Fruit fly (Drosophila melanogaster) whole organism, embryonic: Measurements from ENCODE around the gene Cpr64Ad.

Experiments
- Antp ChIP-seq: fragments of 200-800 bp; sonication (Bioruptor generic); optimal IDR thresholded peaks from 3 replicates; lab custom pipeline; 2016; ENCODE audit warnings: missing biosample characterization, missing genetic modification characterization
- Atf3 ChIP-seq: fragments of 200-800 bp; sonication (Bioruptor generic); optimal IDR thresholded peaks from 3 replicates; lab custom pipeline; 2016; ENCODE audit warnings: missing biosample characterization, missing genetic modification characterization
- CG10209 ChIP-seq: fragments of 200-800 bp; sonication (Bioruptor generic); optimal IDR thresholded peaks from 3 replicates; lab custom pipeline; 2017; ENCODE audit warnings: missing biosample characterization, mild to moderate bottlenecking, missing genetic modification characterization, missing genetic modification reagents
- CG10431 ChIP-seq: fragments of 200-800 bp; sonication (Bioruptor generic); optimal IDR thresholded peaks from 3 replicates; lab custom pipeline; 2018; ENCODE audit warnings: missing biosample characterization, mild to moderate bottlenecking, missing genetic modification characterization
- CG14014 ChIP-seq: fragments of 200-800 bp; sonication (Bioruptor generic); IDR thresholded peaks from 2 replicates; pipeline ENCODE4 v1.3.6; 2022; ENCODE audit warnings: missing biosample characterization, missing genetic modification characterization
- CG14050 ChIP-seq: fragments of 200-800 bp; sonication (Bioruptor generic); IDR thresholded peaks from 3 replicates; pipeline ENCODE4 v1.3.6; 2022; ENCODE audit warnings: missing biosample characterization, missing genetic modification characterization
- CG1647 ChIP-seq: fragments of 200-800 bp; sonication (Bioruptor generic); optimal IDR thresholded peaks from 3 replicates; lab custom pipeline; 2016; ENCODE audit warnings: missing biosample characterization, missing genetic modification characterization
- CG16813 ChIP-seq: fragments of 200-800 bp; sonication (Bioruptor generic); IDR thresholded peaks from 3 replicates; pipeline ENCODE4 v1.3.6; 2022; ENCODE audit warnings: missing biosample characterization, missing genetic modification characterization; ENCODE audit not compliant: partially characterized antibody
- CG16815 ChIP-seq: fragments of 200-800 bp; sonication (Bioruptor generic); optimal IDR thresholded peaks from 3 replicates; lab custom pipeline; 2017; ENCODE audit warnings: missing biosample characterization, mild to moderate bottlenecking, missing genetic modification characterization
- CG17912 ChIP-seq: fragments of 200-800 bp; sonication (Bioruptor generic); optimal IDR thresholded peaks from 2 replicates; lab custom pipeline; 2018; ENCODE audit warnings: missing biosample characterization, mild to moderate bottlenecking, missing genetic modification characterization
- CG30431 ChIP-seq: fragments of 200-800 bp; sonication (Bioruptor generic); optimal IDR thresholded peaks from 2 replicates; lab custom pipeline; 2017; ENCODE audit warnings: missing biosample characterization, missing genetic modification characterization
- CG33557 ChIP-seq: fragments of 200-800 bp; sonication (Bioruptor generic); optimal IDR thresholded peaks from 2 replicates; lab custom pipeline; 2019; ENCODE audit warnings: missing biosample characterization, mild to moderate bottlenecking, missing genetic modification characterization, moderate library complexity
- CG4360 ChIP-seq: fragments of 200-800 bp; sonication (Bioruptor generic); IDR thresholded peaks from 2 replicates; pipeline ENCODE4 v1.3.6; 2022; ENCODE audit warnings: missing biosample characterization, missing genetic modification characterization
- CG6254 ChIP-seq: fragments of 200-800 bp; sonication (Bioruptor generic); optimal IDR thresholded peaks from 3 replicates; lab custom pipeline; 2017; ENCODE audit warnings: mild to moderate bottlenecking, missing biosample characterization, missing genetic modification reagents, missing genetic modification characterization
- CG7928 ChIP-seq: fragments of 200-800 bp; sonication (Bioruptor generic); optimal IDR thresholded peaks from 2 replicates; lab custom pipeline; 2017; ENCODE audit warnings: missing biosample characterization, mild to moderate bottlenecking, missing genetic modification characterization
- CG8944 ChIP-seq: fragments of 200-800 bp; sonication (Bioruptor generic); optimal IDR thresholded peaks from 3 replicates; lab custom pipeline; 2016; ENCODE audit warnings: missing biosample characterization, missing genetic modification characterization
- Chrac-16 ChIP-seq: fragments of 200-800 bp; sonication (Bioruptor generic); optimal IDR thresholded peaks from 3 replicates; lab custom pipeline; 2016; ENCODE audit warnings: missing biosample characterization, missing genetic modification characterization
- CkIIα-i1 ChIP-seq: fragments of 200-800 bp; sonication (Bioruptor generic); IDR thresholded peaks from 2 replicates; pipeline ENCODE4 v1.3.6; 2022; ENCODE audit warnings: missing biosample characterization, missing genetic modification characterization
- Dek ChIP-seq: fragments of 200-800 bp; sonication (Bioruptor generic); optimal IDR thresholded peaks from 3 replicates; lab custom pipeline; 2019; ENCODE audit warnings: missing biosample characterization, mild to moderate bottlenecking, missing genetic modification characterization, moderate library complexity
- Dref ChIP-seq: fragments of 200-800 bp; sonication (Bioruptor generic); IDR thresholded peaks from 2 replicates; pipeline ENCODE4 v1.3.6; 2022; ENCODE audit warnings: missing biosample characterization, missing genetic modification characterization
- Fer2 ChIP-seq: fragments of 200-800 bp; sonication (Bioruptor generic); optimal IDR thresholded peaks from 2 replicates; lab custom pipeline; 2018; ENCODE audit warnings: missing biosample characterization, mild to moderate bottlenecking, missing genetic modification characterization, moderate library complexity
- Fer3 ChIP-seq: fragments of 200-800 bp; sonication (Bioruptor generic); optimal IDR thresholded peaks from 2 replicates; lab custom pipeline; 2018; ENCODE audit warnings: missing biosample characterization, mild to moderate bottlenecking, missing genetic modification characterization, moderate library complexity
- Hr78 ChIP-seq, 2 experiments: fragments of 200-800 bp in 1 of 2; fragments of >200 bp in 1 of 2; sonication (Bioruptor generic) in 1 of 2; optimal IDR thresholded peaks; 2 replicates each; lab custom pipeline; 2017 to 2019; ENCODE audit warnings: missing biosample characterization in 2 of 2, missing genetic modification characterization in 2 of 2, mild to moderate bottlenecking in 1 of 2, moderate library complexity in 1 of 2
- Jarid2 ChIP-seq: fragments of 200-800 bp; sonication (Bioruptor generic); optimal IDR thresholded peaks from 3 replicates; lab custom pipeline; 2017; ENCODE audit warnings: mild to moderate bottlenecking, missing biosample characterization, missing genetic modification reagents, missing genetic modification characterization
- Mad ChIP-seq: fragments of 200-800 bp; sonication (Bioruptor generic); optimal IDR thresholded peaks from 2 replicates; lab custom pipeline; 2016; ENCODE audit warnings: missing biosample characterization, missing genetic modification characterization
- Med ChIP-seq: fragments of 200-800 bp; sonication (Bioruptor generic); peaks from one replicate; lab custom pipeline; 2016; ENCODE audit warnings: missing biosample characterization, missing genetic modification characterization, mild to moderate bottlenecking, inconsistent platforms, moderate library complexity
- Nf-YA ChIP-seq: fragments of 200-800 bp; sonication (Bioruptor generic); IDR thresholded peaks from 2 replicates; pipeline ENCODE4 v1.3.6; 2022; ENCODE audit warnings: missing biosample characterization, missing genetic modification characterization
- Oli ChIP-seq: fragments of 200-800 bp; sonication (Bioruptor generic); optimal IDR thresholded peaks from 2 replicates; lab custom pipeline; 2018; ENCODE audit warnings: missing biosample characterization, mild to moderate bottlenecking, missing genetic modification characterization, moderate library complexity
- Poxn ChIP-seq: fragments of 200-800 bp; sonication (Bioruptor generic); IDR thresholded peaks from 2 replicates; pipeline ENCODE4 v1.3.6; 2022; ENCODE audit warnings: missing biosample characterization, missing genetic modification characterization
- croc ChIP-seq: fragments of 200-800 bp; sonication (Bioruptor generic); conservative IDR thresholded peaks from 3 replicates; pipeline ENCODE4 v1.3.6; 2022; ENCODE audit warnings: missing biosample characterization, missing genetic modification characterization
- crol ChIP-seq: fragments of 200-800 bp; sonication (Bioruptor generic); IDR thresholded peaks from 2 replicates; pipeline ENCODE4 v1.3.6; 2022; ENCODE audit warnings: missing biosample characterization, missing genetic modification characterization
- cwo ChIP-seq: fragments of 200-800 bp; sonication (Bioruptor generic); optimal IDR thresholded peaks from 3 replicates; lab custom pipeline; 2017; ENCODE audit warnings: missing biosample characterization, missing genetic modification characterization, mild to moderate bottlenecking, moderate library complexity, missing genetic modification reagents
- dm ChIP-seq: fragments of 200-800 bp; sonication (Bioruptor generic); optimal IDR thresholded peaks from 3 replicates; lab custom pipeline; 2016; ENCODE audit warnings: missing biosample characterization, missing genetic modification characterization
- ewg ChIP-seq: fragments of 200-800 bp; sonication (Bioruptor generic); optimal IDR thresholded peaks from 3 replicates; lab custom pipeline; 2017; ENCODE audit warnings: mild to moderate bottlenecking, missing biosample characterization, missing genetic modification reagents, missing genetic modification characterization
- klu ChIP-seq: fragments of 200-800 bp; sonication (Bioruptor generic); IDR thresholded peaks from 2 replicates; pipeline ENCODE4 v1.3.6; 2022; ENCODE audit warnings: missing biosample characterization, missing genetic modification characterization
- lab ChIP-seq: fragments of 200-800 bp; sonication (Bioruptor generic); optimal IDR thresholded peaks from 3 replicates; lab custom pipeline; 2017; ENCODE audit warnings: missing biosample characterization, missing genetic modification characterization, mild to moderate bottlenecking, moderate library complexity, missing genetic modification reagents
- lola ChIP-seq, 3 experiments: fragments of >200 bp in 2 of 3; fragments of 200-800 bp in 1 of 3; sonication (Bioruptor generic) in 1 of 3; optimal IDR thresholded peaks; 2 replicates each; lab custom pipeline; 2017 to 2019; ENCODE audit warnings: missing biosample characterization in 3 of 3, missing genetic modification characterization in 3 of 3, mild to moderate bottlenecking in 1 of 3, moderate library complexity in 1 of 3
- mld ChIP-seq: fragments of 200-800 bp; sonication (Bioruptor generic); IDR thresholded peaks from 3 replicates; pipeline ENCODE4 v1.3.6; 2022; ENCODE audit warnings: missing biosample characterization, missing genetic modification characterization; ENCODE audit not compliant: partially characterized antibody
- psq ChIP-seq: fragments of 200-800 bp; sonication (Bioruptor generic); optimal IDR thresholded peaks from 2 replicates; lab custom pipeline; 2017; ENCODE audit warnings: missing biosample characterization, missing genetic modification characterization
- sd ChIP-seq: fragments of 200-800 bp; sonication (Bioruptor generic); optimal IDR thresholded peaks from 3 replicates; lab custom pipeline; 2018; ENCODE audit warnings: missing biosample characterization, mild to moderate bottlenecking, missing genetic modification characterization, moderate library complexity
- sens ChIP-seq: fragments of 200-800 bp; sonication (Bioruptor generic); peaks from one replicate; lab custom pipeline; 2016; ENCODE audit warnings: missing biosample characterization, missing genetic modification characterization
- sens-2 ChIP-seq: fragments of 200-800 bp; sonication (Bioruptor generic); IDR thresholded peaks from 2 replicates; pipeline ENCODE4 v1.3.6; 2022; ENCODE audit warnings: missing biosample characterization, missing genetic modification characterization
- seq ChIP-seq: fragments of 200-800 bp; sonication (Bioruptor generic); IDR thresholded peaks from 2 replicates; pipeline ENCODE4 v1.3.6; 2022; ENCODE audit warnings: missing biosample characterization, missing genetic modification characterization
- shn ChIP-seq: fragments of 200-800 bp; sonication (Bioruptor generic); optimal IDR thresholded peaks from 3 replicates; lab custom pipeline; 2016; ENCODE audit warnings: missing biosample characterization, missing genetic modification characterization
- slbo ChIP-seq: fragments of 200-800 bp; sonication (Bioruptor generic); IDR thresholded peaks from 2 replicates; pipeline ENCODE4 v1.3.6; 2022; ENCODE audit warnings: missing biosample characterization, missing genetic modification characterization
- slp2 ChIP-seq: fragments of 200-800 bp; sonication (Bioruptor generic); optimal IDR thresholded peaks from 2 replicates; lab custom pipeline; 2016; ENCODE audit warnings: missing biosample characterization, missing genetic modification characterization
- sqz ChIP-seq: fragments of 200-800 bp; sonication (Bioruptor generic); optimal IDR thresholded peaks from 3 replicates; lab custom pipeline; 2018; ENCODE audit warnings: missing biosample characterization, mild to moderate bottlenecking, missing genetic modification characterization
- ttk ChIP-seq: fragments of 200-800 bp; sonication (Bioruptor generic); IDR thresholded peaks from 2 replicates; pipeline ENCODE4 v2.1.2; 2022; ENCODE audit warnings: missing biosample characterization, missing genetic modification characterization
- wek ChIP-seq: fragments of 200-800 bp; sonication (Bioruptor generic); optimal IDR thresholded peaks from 3 replicates; lab custom pipeline; 2018; ENCODE audit warnings: missing biosample characterization, mild to moderate bottlenecking, missing genetic modification characterization, moderate library complexity
- zfh2 ChIP-seq: fragments of 200-800 bp; sonication (Bioruptor generic); optimal IDR thresholded peaks from 2 replicates; lab custom pipeline; 2016; ENCODE audit warnings: missing biosample characterization, missing genetic modification characterization

Gene Cpr64Ad

DNA sequence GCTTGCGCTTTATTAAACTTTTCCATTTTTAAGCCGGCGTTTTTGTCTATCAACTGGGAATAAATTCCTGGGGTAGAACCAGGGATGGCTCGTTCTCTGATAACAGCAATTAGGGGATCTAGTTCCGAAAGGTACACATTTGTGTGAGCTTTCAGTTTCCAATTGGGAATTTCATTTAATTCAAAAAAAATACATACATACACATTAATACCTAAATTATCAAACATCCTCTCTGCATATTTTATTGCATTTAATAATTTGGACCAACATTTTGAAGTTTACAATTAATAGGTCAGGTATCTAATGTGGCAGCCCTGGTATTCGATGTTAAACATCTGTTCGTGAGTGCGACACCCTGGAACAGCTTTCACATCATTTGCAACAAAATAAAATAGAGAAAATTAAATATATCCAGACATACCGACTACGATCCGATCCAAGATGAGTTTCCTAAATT lies 44.0 kb downstream of the Cpr64Ad start, which contains the start of the genes CG15011 and CG1309 (continued):
- TF ChIP-seq sens-2 (GFP tag; lab: Robert Waterston, UW) (no peak), sqz (GFP tag; lab: Kevin White, UChicago) (peak; percentile 24), lab (GFP tag; lab: Kevin White, UChicago) (peak; percentile 87), CG10209 (GFP tag; lab: Kevin White, UChicago) (peak; percentile 77), CG16815 (peak; percentile 60), slp2 (GFP tag; lab: Kevin White, UChicago) (peak; percentile 78), Mad (GFP tag; lab: Kevin White, UChicago) (peak; percentile 80), CG30431 (GFP tag; lab: Kevin White, UChicago) (peak; percentile 40), Atf3 (peak; percentile 85), mld (GFP tag; lab: Robert Waterston, UW) (no peak), wek (GFP tag; lab: Kevin White, UChicago) (no peak), Antp (GFP tag; lab: Kevin White, UChicago) (peak; percentile 83), CG33557 (GFP tag; lab: Kevin White, UChicago) (peak; percentile 86), CG7928 (GFP tag; lab: Kevin White, UChicago) (peak; percentile 100), psq (peak; percentile 57), ewg (peak; percentile 42), crol (peak; percentile 16; the same call in 1 of the 2 replicates), shn (peak; percentile 85), Med (GFP tag; lab: Kevin White, UChicago) (peak; percentile 97), Dref (GFP tag; lab: Robert Waterston, UW) (no peak), CG8944 (GFP tag; lab: Kevin White, UChicago) (peak; percentile 75), Dek (tag; lab: Kevin White, UChicago) (peak; percentile 82), Poxn (0 out of 2 replicates have a peak, but pooled peaks have one; percentile 24), ttk (GFP tag; lab: Robert Waterston, UW) (peak; percentile 79), sens (GFP tag; lab: Kevin White, UChicago) (peak; percentile 98), CG14050 (peak; percentile 62), sd (tag; lab: Kevin White, UChicago) (peak; percentile 99), slbo (GFP tag; lab: Robert Waterston, UW) (peak; percentile 90), dm (peak; percentile 82), CG6254 (peak; percentile 40), cwo (GFP tag; lab: Kevin White, UChicago) (peak; percentile 35), Oli (peak; percentile 67), Hr78 (GFP tag; optimal IDR thresholded peaks at IDR 0.05; lab: Kevin White, UChicago) (peak in 1 of 2 experiments; percentile 46), croc (peak; percentile 59), seq (GFP tag; lab: Robert Waterston, UW) (peak; percentile 67), CG16813 (GFP tag; lab: Robert Waterston, UW) (no peak), CG1647 (GFP tag; lab: Kevin White, UChicago) (peak; percentile 81), Fer2 (tag; lab: Kevin White, UChicago) (peak; percentile 78), CG17912 (GFP tag; lab: Kevin White, UChicago) (peak; percentile 28), klu (peak; percentile 69; the same call in 1 of the 2 replicates), Jarid2 (GFP tag; lab: Kevin White, UChicago) (peak; percentile 21), lola (GFP tag; optimal IDR thresholded peaks at IDR 0.05; lab: Kevin White, UChicago) (peak in 1 of 3 experiments; percentile 87), Fer3 (peak; percentile 79), zfh2 (GFP tag; lab: Kevin White, UChicago) (peak; percentile 86), CG4360 (GFP tag; lab: Robert Waterston, UW) (no peak), CG14014 (GFP tag; lab: Robert Waterston, UW) (peak; percentile 71), Nf-YA (GFP tag; lab: Robert Waterston, UW) (no peak), Chrac-16 (GFP tag; lab: Kevin White, UChicago) (peak; percentile 85), CG10431 (GFP tag; lab: Kevin White, UChicago) (peak; percentile 16), CkIIα-i1 (no peak)
